Worm (Caenorhabditis elegans) whole organism, late embryonic: ENCODE results near the gene srbc-13.

Experiments used
- ceh-6 ChIP-seq: fragments of 200-800 bp; sonication (Bioruptor generic); optimal IDR thresholded peaks from 2 replicates; lab custom pipeline; 2018; ENCODE audit warnings: mild to moderate bottlenecking, missing genetic modification characterization, missing compliant biosample characterization
- ceh-9 ChIP-seq: sonication (generic microtip); optimal IDR thresholded peaks from 2 replicates; lab custom pipeline; 2016; ENCODE audit warnings: mild to moderate bottlenecking, missing genetic modification characterization, inconsistent platforms, missing compliant biosample characterization
- nfya-1 ChIP-seq: sonication (generic microtip); optimal IDR thresholded peaks from 2 replicates; lab custom pipeline; 2017; ENCODE audit warnings: missing genetic modification characterization, mild to moderate bottlenecking, missing compliant biosample characterization, antibody characterized with exemption, moderate library complexity
- nhr-232 ChIP-seq: sonication (generic microtip); optimal IDR thresholded peaks from 2 replicates; lab custom pipeline; 2016; ENCODE audit warnings: missing genetic modification characterization, missing compliant biosample characterization
- sox-4 ChIP-seq: sonication (generic microtip); optimal IDR thresholded peaks from 2 replicates; lab custom pipeline; 2017; ENCODE audit warnings: mild to moderate bottlenecking, missing genetic modification characterization, inconsistent platforms, missing compliant biosample characterization

- TF ChIP-seq nhr-232 (tag; lab: Kevin White, UChicago) (no peak), sox-4 (tag; lab: Kevin White, UChicago) (no peak), ceh-9 (tag; lab: Kevin White, UChicago) (no peak), ceh-6 (GFP tag; lab: Kevin White, UChicago) (no peak), nfya-1 (tag; lab: Kevin White, UChicago) (no peak)
These were observed 28.3 kb downstream of the srbc-13 start, which contains the start of gene T02B11.9 for ce11 chrV:875945-876344.
